Worm (Caenorhabditis elegans) whole organism, L4 larva: ENCODE measurements around the gene srbc-41.
A peak's percentile ranks its signal among the peaks of the same experiment; 100 is the strongest.

ENCODE experiments used
- F10B5.3 ChIP-seq: sonication (generic microtip); optimal IDR thresholded peaks from 2 replicates; lab custom pipeline; 2016; ENCODE audit warnings: mild to moderate bottlenecking, missing genetic modification characterization, missing compliant biosample characterization
- F44E2.7 ChIP-seq: fragments of 200-800 bp; sonication (Bioruptor generic); IDR thresholded peaks from 2 replicates; pipeline ENCODE4 v2.1.2; 2022; ENCODE audit warnings: missing genetic modification characterization, missing compliant biosample characterization
- R02D3.7 ChIP-seq: fragments of 150-350 bp; sonication (generic microtip); optimal IDR thresholded peaks from 3 replicates; lab custom pipeline; 2014; ENCODE audit warnings: missing biosample characterization, missing genetic modification characterization
- T20F7.1 ChIP-seq: fragments of 200-800 bp; sonication (Bioruptor generic); optimal IDR thresholded peaks from 2 replicates; lab custom pipeline; 2018; ENCODE audit warnings: mild to moderate bottlenecking, missing genetic modification characterization, missing compliant biosample characterization
- Y105C5A.15 ChIP-seq: fragments of 200-800 bp; sonication (Bioruptor generic); IDR thresholded peaks from 2 replicates; pipeline ENCODE4 v1.3.6; 2022; ENCODE audit warnings: missing genetic modification characterization, missing compliant biosample characterization
- ZK337.2 ChIP-seq: fragments of 200-800 bp; sonication (Bioruptor generic); IDR thresholded peaks from 2 replicates; pipeline ENCODE4 v1.3.6; 2022; ENCODE audit warnings: missing genetic modification reagents, missing genetic modification characterization, missing compliant biosample characterization
- ZK546.5 ChIP-seq, 2 experiments: sonication (generic microtip); optimal IDR thresholded peaks; 2 replicates each; lab custom pipeline; 2017; ENCODE audit warnings: missing biosample characterization in 2 of 2, missing genetic modification characterization in 2 of 2
- aha-1 ChIP-seq: fragments of 150-350 bp; peaks from one replicate; lab custom pipeline; 2014; ENCODE audit warnings: missing biosample characterization, missing genetic modification characterization
- attf-4 ChIP-seq: sonication (generic microtip); optimal IDR thresholded peaks from 3 replicates; lab custom pipeline; 2017; ENCODE audit warnings: missing biosample characterization, missing genetic modification characterization
- ceh-62 ChIP-seq: sonication (generic microtip); optimal IDR thresholded peaks from 2 replicates; lab custom pipeline; 2017; ENCODE audit warnings: missing biosample characterization, missing genetic modification characterization
- ceh-82 ChIP-seq: sonication (generic microtip); optimal IDR thresholded peaks from 2 replicates; lab custom pipeline; 2017; ENCODE audit warnings: missing biosample characterization, missing genetic modification characterization
- cey-2 ChIP-seq: sonication (generic microtip); optimal IDR thresholded peaks from 3 replicates; lab custom pipeline; 2017; ENCODE audit warnings: missing genetic modification characterization, mild to moderate bottlenecking, missing compliant biosample characterization, antibody characterized with exemption, borderline replicate concordance; ENCODE audit not compliant: insufficient read depth
- daf-16 ChIP-seq, 3 experiments: sonication (generic microtip); optimal IDR thresholded peaks; 2 replicates each; lab custom pipeline; 2016 to 2017; ENCODE audit warnings: missing genetic modification characterization in 3 of 3, missing genetic modification reagents in 3 of 3, mild to moderate bottlenecking in 2 of 3, missing compliant biosample characterization in 2 of 3, missing biosample characterization in 1 of 3, moderate library complexity in 1 of 3
- daf-8 ChIP-seq: fragments of 200-800 bp; sonication (Bioruptor generic); IDR thresholded peaks from 2 replicates; pipeline ENCODE4 v1.3.6; 2022; ENCODE audit warnings: missing genetic modification characterization, missing compliant biosample characterization
- dmd-8 ChIP-seq: fragments of 200-800 bp; sonication (Bioruptor generic); IDR thresholded peaks from 2 replicates; pipeline ENCODE4 v1.3.6; 2022; ENCODE audit warnings: missing genetic modification characterization, missing compliant biosample characterization
- dpl-1 ChIP-seq: fragments of 150-350 bp; optimal IDR thresholded peaks from 2 replicates; lab custom pipeline; 2014; ENCODE audit warnings: missing biosample characterization, missing genetic modification reagents, missing genetic modification characterization
- fkh-10 ChIP-seq: fragments of 150-350 bp; optimal IDR thresholded peaks from 2 replicates; lab custom pipeline; 2014; ENCODE audit warnings: missing biosample characterization, missing genetic modification reagents, missing genetic modification characterization
- gei-8 ChIP-seq: fragments of 200-800 bp; sonication (Bioruptor generic); optimal IDR thresholded peaks from 2 replicates; lab custom pipeline; 2018; ENCODE audit warnings: mild to moderate bottlenecking, missing genetic modification characterization, missing compliant biosample characterization
- hlh-11 ChIP-seq: fragments of 200-800 bp; sonication (Bioruptor generic); optimal IDR thresholded peaks from 2 replicates; lab custom pipeline; 2018; ENCODE audit warnings: mild to moderate bottlenecking, missing genetic modification characterization, missing compliant biosample characterization
- jun-1 ChIP-seq: fragments of 150-350 bp; optimal IDR thresholded peaks from 2 replicates; lab custom pipeline; 2014; ENCODE audit warnings: missing biosample characterization, missing genetic modification reagents, missing genetic modification characterization
- lin-1 ChIP-seq: fragments of 200-800 bp; sonication (Bioruptor generic); IDR thresholded peaks from 2 replicates; pipeline ENCODE4 v1.3.6; 2022; ENCODE audit warnings: missing genetic modification reagents, missing genetic modification characterization, missing compliant biosample characterization
- lin-39 ChIP-seq: fragments of 150-350 bp; optimal IDR thresholded peaks from 2 replicates; lab custom pipeline; 2014; ENCODE audit warnings: missing biosample characterization, missing genetic modification reagents, missing genetic modification characterization
- madf-5 ChIP-seq, 2 experiments: fragments of 200-800 bp; sonication (Bioruptor generic); IDR thresholded peaks; 2 replicates each; pipeline ENCODE4 v1.3.6; 2022; ENCODE audit warnings: missing compliant biosample characterization in 2 of 2, missing genetic modification characterization in 2 of 2
- mep-1 ChIP-seq: fragments of 150-350 bp; sonication (generic microtip); optimal IDR thresholded peaks from 3 replicates; lab custom pipeline; 2014; ENCODE audit warnings: missing biosample characterization, missing genetic modification characterization
- mes-2 ChIP-seq: sonication (generic microtip); optimal IDR thresholded peaks from 2 replicates; lab custom pipeline; 2016; ENCODE audit warnings: missing genotype, mild to moderate bottlenecking, missing genetic modification characterization, missing compliant biosample characterization; ENCODE audit not compliant: poor library complexity, severe bottlenecking
- nhr-28 ChIP-seq: fragments of 150-350 bp; optimal IDR thresholded peaks from 2 replicates; lab custom pipeline; 2014; ENCODE audit warnings: missing biosample characterization, missing genetic modification characterization
- nhr-41 ChIP-seq: fragments of 200-800 bp; sonication (Bioruptor generic); IDR thresholded peaks from 2 replicates; pipeline ENCODE4 v1.3.6; 2022; ENCODE audit warnings: missing genetic modification reagents, missing genetic modification characterization, missing compliant biosample characterization
- nhr-42 ChIP-seq: fragments of 200-800 bp; sonication (Bioruptor generic); IDR thresholded peaks from 2 replicates; pipeline ENCODE4 v1.3.6; 2022; ENCODE audit warnings: missing genetic modification characterization, missing compliant biosample characterization
- nhr-77 ChIP-seq: fragments of 150-350 bp; optimal IDR thresholded peaks from 2 replicates; lab custom pipeline; 2014; ENCODE audit warnings: missing biosample characterization, missing genetic modification characterization
- php-3 ChIP-seq: fragments of 200-800 bp; sonication (Bioruptor generic); IDR thresholded peaks from 2 replicates; pipeline ENCODE4 v1.3.6; 2022; ENCODE audit warnings: missing genetic modification reagents, missing genetic modification characterization, missing compliant biosample characterization
- pqm-1 ChIP-seq: sonication (generic microtip); optimal IDR thresholded peaks from 2 replicates; lab custom pipeline; 2017; ENCODE audit warnings: missing biosample characterization, missing genetic modification characterization
- rbr-2 ChIP-seq: sonication (generic microtip); optimal IDR thresholded peaks from 2 replicates; lab custom pipeline; 2016; ENCODE audit warnings: missing genotype, missing genetic modification characterization, missing compliant biosample characterization
- skn-1 ChIP-seq: fragments of 150-350 bp; optimal IDR thresholded peaks from 2 replicates; lab custom pipeline; 2014; ENCODE audit warnings: missing biosample characterization, missing genetic modification characterization
- snpc-4 ChIP-seq: fragments of 150-350 bp; optimal IDR thresholded peaks from 2 replicates; lab custom pipeline; 2014; ENCODE audit warnings: missing biosample characterization, missing genetic modification characterization
- vab-7 ChIP-seq: fragments of 200-800 bp; sonication (Bioruptor generic); IDR thresholded peaks from 2 replicates; pipeline ENCODE4 v1.3.6; 2022; ENCODE audit warnings: missing genetic modification reagents, missing genetic modification characterization, missing compliant biosample characterization
- zfp-3 ChIP-seq: fragments of 200-800 bp; sonication (Bioruptor generic); conservative IDR thresholded peaks from 2 replicates; pipeline ENCODE4 v1.3.6; 2022; ENCODE audit warnings: missing genetic modification reagents, missing genetic modification characterization, missing compliant biosample characterization
- zip-2 ChIP-seq: fragments of 150-350 bp; optimal IDR thresholded peaks from 2 replicates; lab custom pipeline; 2014; ENCODE audit warnings: missing biosample characterization, missing genetic modification characterization

srbc-41 gene

ce11 chrV:1648000-1648399 is 33.4 kb upstream of the srbc-41 start, which contains the start of gene irld-45:
Gene irld-45, plus strand, starts transcription at chrV:1648300.
- TF ChIP-seq pqm-1 (tag; lab: Kevin White, UChicago) (no peak), php-3 (no peak), F44E2.7 (no peak), fkh-10 (GFP tag; lab: Kevin White, UChicago) (no peak), nhr-77 (no peak), aha-1 (tag; lab: Kevin White, UChicago) (peak; percentile 67), Y105C5A.15 (no peak), vab-7 (GFP tag; lab: Robert Waterston, UW) (no peak)

- TF ChIP-seq daf-16 (GFP tag; optimal IDR thresholded peaks at IDR 0.05; lab: Kevin White, UChicago) = peak in 1 of 2 experiments; percentile 96
- TF ChIP-seq daf-16 (tag; optimal IDR thresholded peaks at IDR 0.05; lab: Kevin White, UChicago) = no peak
- TF ChIP-seq zfp-3 (GFP tag; lab: Robert Waterston, UW) = no peak
- TF ChIP-seq, all 104 proteins: peak for 1
These were observed 29.3 kb upstream of the srbc-41 start, which contains the start of gene alh-2 for ce11 chrV:1643886-1644285. Gene alh-2, plus strand, starts transcription at chrV:1644169.

ce11 chrV:1642768-1643167 is 28.1 kb upstream of the srbc-41 start:
- TF ChIP-seq dmd-8 (GFP tag; lab: Robert Waterston, UW) (0 out of 2 replicates have a peak, but pooled peaks have one; percentile 25), ZK546.5 (tag; optimal IDR thresholded peaks at IDR 0.05; lab: Kevin White, UChicago) (no peak), F44E2.7 (peak; percentile 75; the same call in 1 of the 2 replicates), ZK337.2 (no peak)

ce11 chrV:1642199-1642598 is 27.6 kb upstream of the srbc-41 start, which contains the start of gene Y46H3D.1:
Gene Y46H3D.1, plus strand, starts transcription at chrV:1642499.
- no peak for TF ChIP-seq mep-1 (tag; lab: Kevin White, UChicago)
- no peak for TF ChIP-seq ceh-82 (tag; lab: Kevin White, UChicago)
- TF ChIP-seq lin-1 = no peak
- no peak for TF ChIP-seq mes-2 (tag; lab: Kevin White, UChicago)

ce11 chrV:1640008-1640407 is 25.4 kb upstream of the srbc-41 start, which contains the start of gene str-221:
Gene str-221, plus strand, starts transcription at chrV:1640308.
- TF ChIP-seq nhr-42 (no peak), F10B5.3 (tag; lab: Kevin White, UChicago) (no peak), ceh-62 (tag; lab: Kevin White, UChicago) (no peak), T20F7.1 (no peak), ceh-82 (tag; lab: Kevin White, UChicago) (no peak), hlh-11 (tag; lab: Kevin White, UChicago) (no peak)

- no peak for TF ChIP-seq nhr-28 (tag; lab: Kevin White, UChicago)
- no peak for TF ChIP-seq R02D3.7
- TF ChIP-seq jun-1 (tag; lab: Kevin White, UChicago) = no peak
- no peak for TF ChIP-seq cey-2 (tag; lab: Kevin White, UChicago)
- no peak for TF ChIP-seq zip-2 (tag; lab: Kevin White, UChicago)
- no peak for TF ChIP-seq gei-8 (GFP tag; lab: Kevin White, UChicago)
- no peak for TF ChIP-seq snpc-4
- no peak for TF ChIP-seq madf-5 (GFP tag; IDR thresholded peaks at IDR 0.05; lab: Robert Waterston, UW)
- TF ChIP-seq pqm-1 (tag; lab: Kevin White, UChicago) = no peak
- TF ChIP-seq lin-39 (tag; lab: Kevin White, UChicago) = no peak
- TF ChIP-seq nhr-41 = no peak
- TF ChIP-seq rbr-2 (tag; lab: Kevin White, UChicago) = no peak
- TF ChIP-seq daf-8 (GFP tag; lab: Robert Waterston, UW) = no peak
- no peak for TF ChIP-seq dpl-1 (GFP tag; lab: Kevin White, UChicago)
- TF ChIP-seq attf-4 = no peak
- TF ChIP-seq skn-1 (tag; lab: Kevin White, UChicago) = no peak
These were observed 21.2 kb upstream of the srbc-41 start, which contains the start of gene str-222 for ce11 chrV:1635859-1636258. Gene str-222, plus strand, starts transcription at chrV:1636159.
